Worm (Caenorhabditis elegans) whole organism, early embryonic: ENCODE data around the gene Y45F3A.1.

Source experiments
- ama-1 ChIP-seq: fragments of 150-350 bp; optimal IDR thresholded peaks from 2 replicates; lab custom pipeline; 2014
- flt-1 ChIP-seq: fragments of 200-800 bp; sonication (Bioruptor generic); IDR thresholded peaks from 2 replicates; pipeline ENCODE4 v1.3.6; 2022; ENCODE audit warnings: missing genetic modification characterization, missing compliant biosample characterization
- pes-1 ChIP-seq: fragments of 200-800 bp; sonication (Bioruptor generic); IDR thresholded peaks from 2 replicates; pipeline ENCODE4 v1.3.6; 2022; ENCODE audit warnings: missing genetic modification reagents, missing genetic modification characterization, missing compliant biosample characterization

DNA sequence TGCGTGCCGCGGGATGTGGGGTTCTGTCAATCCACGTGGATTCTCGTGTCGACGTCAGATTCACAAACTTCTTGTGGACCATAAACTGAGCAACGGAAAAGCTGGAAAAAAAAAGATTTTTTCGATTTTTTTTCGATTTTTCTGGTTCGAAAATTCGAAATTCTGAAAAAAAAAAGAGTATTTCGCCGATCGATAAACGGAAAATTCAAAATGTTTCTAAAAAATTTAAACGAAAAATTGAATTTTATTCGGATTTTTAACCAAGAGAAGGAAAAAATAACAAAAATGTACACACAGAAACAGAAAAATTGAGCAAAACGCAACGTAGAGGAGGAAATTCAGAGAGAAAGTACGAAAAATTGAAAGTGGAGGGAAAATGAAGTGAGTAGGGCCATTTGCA, 34.7 kb upstream of the Y45F3A.1 start, which contains the start of gene Y39A1A.3:
- TF ChIP-seq pes-1 (GFP tag; lab: Robert Waterston, UW): no peak
- TF ChIP-seq flt-1: no peak
- TF ChIP-seq ama-1 (lab: Kevin White, UChicago): no peak
